Worm (Caenorhabditis elegans) whole organism, L1 larva: ENCODE data around the gene B0410.1.

Experiments
- ceh-88 ChIP-seq: fragments of 200-800 bp; sonication (Bioruptor generic); IDR thresholded peaks from 2 replicates; pipeline ENCODE4 v1.3.6; 2022; ENCODE audit warnings: missing genetic modification characterization, missing compliant biosample characterization
- lsy-2 ChIP-seq, 2 experiments: fragments of 150-350 bp; optimal IDR thresholded peaks; 2 replicates each; lab custom pipeline; 2014; ENCODE audit warnings: missing biosample characterization in 2 of 2, missing genetic modification characterization in 2 of 2

ce11 chrX:2942327-2942726 lies 48.0 kb downstream of the B0410.1 start:
- TF ChIP-seq ceh-88 (GFP tag; lab: Robert Waterston, UW) = no peak
- no peak for TF ChIP-seq lsy-2 (tag; optimal IDR thresholded peaks at IDR 0.05; lab: Kevin White, UChicago)
